Worm (Caenorhabditis elegans): ENCODE data around the gene C09B9.2.

C09B9.2 gene

ce11 chrIV:5078846-5079245 lies 49.8 kb downstream of the C09B9.2 start:
- TF ChIP-seq Y22D7AL.16 (tag; optimal IDR thresholded peaks at IDR 0.05), result no peak
- TF ChIP-seq ttx-3 (tag; optimal IDR thresholded peaks at IDR 0.05), result no peak
- no peak for TF ChIP-seq ceh-18 (tag; optimal IDR thresholded peaks at IDR 0.05)
- TF ChIP-seq ama-1 (optimal IDR thresholded peaks at IDR 0.05), result no peak
- TF ChIP-seq nfya-1 (tag; optimal IDR thresholded peaks at IDR 0.05), result peak; percentile 36
- TF ChIP-seq fax-1 (tag; optimal IDR thresholded peaks at IDR 0.05), result no peak
- TF ChIP-seq syd-9 (tag; optimal IDR thresholded peaks at IDR 0.05), result no peak
- no peak for TF ChIP-seq pax-1 (tag; optimal IDR thresholded peaks at IDR 0.05)
- TF ChIP-seq madf-2 (tag; optimal IDR thresholded peaks at IDR 0.05), result no peak
- no peak for TF ChIP-seq hlh-30 (tag; optimal IDR thresholded peaks at IDR 0.05; ENCODE audit: insufficient read depth)
- no peak for TF ChIP-seq mec-3 (tag; optimal IDR thresholded peaks at IDR 0.05; ENCODE audit: borderline replicate concordance)
- peak; percentile 9 for TF ChIP-seq unc-42 (tag; optimal IDR thresholded peaks at IDR 0.05)
- TF ChIP-seq nhr-232 (tag; optimal IDR thresholded peaks at IDR 0.05), result no peak
- TF ChIP-seq hlh-8 (tag; optimal IDR thresholded peaks at IDR 0.05), result peak; percentile 53
- no peak for TF ChIP-seq hlh-15 (tag; optimal IDR thresholded peaks at IDR 0.05)
- no peak for TF ChIP-seq gmeb-2 (tag; optimal IDR thresholded peaks at IDR 0.05)
- no peak for TF ChIP-seq ceh-48 (tag; optimal IDR thresholded peaks at IDR 0.05)
- TF ChIP-seq odd-2 (tag; optimal IDR thresholded peaks at IDR 0.05), result no peak
- no peak for TF ChIP-seq hlh-13 (GFP tag; optimal IDR thresholded peaks at IDR 0.05)
